Worm (Caenorhabditis elegans): ENCODE results near the gene ins-6.

ce11 chrII:5966637-5967036 is 33.6 kb upstream of the ins-6 start:
- no peak for TF ChIP-seq flt-1 (GFP tag; IDR thresholded peaks at IDR 0.05)
- no peak for TF ChIP-seq ztf-29 (GFP tag; IDR thresholded peaks at IDR 0.05)
- TF ChIP-seq cog-1 (tag; optimal IDR thresholded peaks at IDR 0.05), result no peak
- TF ChIP-seq klf-2 (GFP tag; conservative IDR thresholded peaks at IDR 0.05), result no peak
- TF ChIP-seq med-1 (GFP tag; optimal IDR thresholded peaks at IDR 0.05; ENCODE audit: insufficient read depth), result no peak
- no peak for TF ChIP-seq ref-1 (GFP tag; conservative IDR thresholded peaks at IDR 0.05)
